Fruit fly (Drosophila melanogaster) whole organism, wandering third instar larva: ENCODE measurements around the gene CG4968.
A peak's percentile ranks its signal among the peaks of the same experiment; 100 is the strongest.

Experiments
- Abd-B ChIP-seq: fragments of >200 bp; optimal IDR thresholded peaks from 2 replicates; lab custom pipeline; 2017; ENCODE audit warnings: missing biosample characterization, missing genetic modification characterization
- CG9705 ChIP-seq: fragments of 200-800 bp; sonication (Bioruptor generic); optimal IDR thresholded peaks from 2 replicates; lab custom pipeline; 2018; ENCODE audit warnings: missing biosample characterization, mild to moderate bottlenecking, missing genetic modification characterization
- CrebA ChIP-seq: fragments of 200-800 bp; sonication (Bioruptor generic); optimal IDR thresholded peaks from 2 replicates; lab custom pipeline; 2016; ENCODE audit warnings: missing biosample characterization, mild to moderate bottlenecking, missing genetic modification characterization, borderline replicate concordance
- Dfd ChIP-seq: fragments of >200 bp; optimal IDR thresholded peaks from 2 replicates; lab custom pipeline; 2017; ENCODE audit warnings: missing biosample characterization, missing genetic modification characterization
- Dif ChIP-seq: fragments of 200-275, 200-300 bp; sonication (Bioruptor generic); optimal IDR thresholded peaks from 2 replicates; lab custom pipeline; 2018; ENCODE audit warnings: missing biosample characterization, missing genetic modification characterization; ENCODE audit not compliant: partially characterized antibody
- GATAd ChIP-seq: sonication (Bioruptor generic); optimal IDR thresholded peaks from 2 replicates; lab custom pipeline; 2016; ENCODE audit warnings: missing biosample characterization, missing genetic modification characterization
- HLH106 ChIP-seq: fragments of 200-800 bp; optimal IDR thresholded peaks from 3 replicates; lab custom pipeline; 2019; ENCODE audit warnings: missing biosample characterization, mild to moderate bottlenecking, missing genetic modification characterization, moderate library complexity
- Hnf4 ChIP-seq: fragments of 200-800 bp; sonication (Bioruptor generic); optimal IDR thresholded peaks from 2 replicates; lab custom pipeline; 2016; ENCODE audit warnings: missing biosample characterization, mild to moderate bottlenecking, missing genetic modification characterization
- Hr78 ChIP-seq: fragments of >200 bp; optimal IDR thresholded peaks from 2 replicates; lab custom pipeline; 2017; ENCODE audit warnings: missing biosample characterization, missing genetic modification characterization
- Hr83 ChIP-seq: fragments of 200-300 bp; sonication (Bioruptor generic); optimal IDR thresholded peaks from 2 replicates; lab custom pipeline; 2016; ENCODE audit warnings: missing biosample characterization, mild to moderate bottlenecking, missing genetic modification characterization, moderate library complexity; ENCODE audit not compliant: poor library complexity, severe bottlenecking
- Jra ChIP-seq: sonication (Bioruptor generic); optimal IDR thresholded peaks from 2 replicates; lab custom pipeline; 2016; ENCODE audit warnings: missing biosample characterization, missing genetic modification characterization
- Mio ChIP-seq: sonication (Bioruptor generic); optimal IDR thresholded peaks from 2 replicates; lab custom pipeline; 2016; ENCODE audit warnings: missing biosample characterization, missing genetic modification characterization
- Myc ChIP-seq: fragments of >200 bp; optimal IDR thresholded peaks from 2 replicates; lab custom pipeline; 2017
- N ChIP-seq: fragments of >200 bp; optimal IDR thresholded peaks from 2 replicates; lab custom pipeline; 2018; ENCODE audit warnings: missing biosample characterization, missing external identifiers, missing genetic modification characterization
- OdsH ChIP-seq: fragments of 200-800 bp; sonication (Bioruptor generic); optimal IDR thresholded peaks from 2 replicates; lab custom pipeline; 2016; ENCODE audit warnings: missing biosample characterization, mild to moderate bottlenecking, missing genetic modification characterization
- Rel ChIP-seq, 2 experiments: fragments of 200-800 bp; sonication (Bioruptor generic) in 1 of 2; optimal IDR thresholded peaks; 2 replicates in 1 of 2; 3 replicates in 1 of 2; lab custom pipeline; 2016 to 2019; ENCODE audit warnings: mild to moderate bottlenecking in 2 of 2, missing biosample characterization in 2 of 2, missing genetic modification characterization in 2 of 2, moderate library complexity in 1 of 2
- Sp1 ChIP-seq: fragments of 200-800 bp; sonication (Bioruptor generic); optimal IDR thresholded peaks from 3 replicates; lab custom pipeline; 2019; ENCODE audit warnings: missing biosample characterization, mild to moderate bottlenecking, missing genetic modification characterization, moderate library complexity
- Vsx2 ChIP-seq: fragments of 200-300, 225-300 bp; sonication (Bioruptor generic); optimal IDR thresholded peaks from 2 replicates; lab custom pipeline; 2018; ENCODE audit warnings: missing biosample characterization, missing genetic modification characterization; ENCODE audit not compliant: partially characterized antibody
- br ChIP-seq: fragments of 200-800 bp; sonication (Bioruptor generic); optimal IDR thresholded peaks from 2 replicates; lab custom pipeline; 2016; ENCODE audit warnings: missing biosample characterization, missing genetic modification characterization
- brk ChIP-seq: fragments of 200-800 bp; sonication (Bioruptor generic); optimal IDR thresholded peaks from 2 replicates; lab custom pipeline; 2016; ENCODE audit warnings: missing biosample characterization, mild to moderate bottlenecking, missing genetic modification characterization
- dl ChIP-seq, 2 experiments: fragments of 175-275, 200-275 bp in 1 of 2; fragments of 200-275 bp in 1 of 2; sonication (Bioruptor generic); optimal IDR thresholded peaks; lab custom pipeline; 2018; ENCODE audit warnings: mild to moderate bottlenecking in 2 of 2, missing biosample characterization in 2 of 2, missing genetic modification characterization in 2 of 2, moderate library complexity in 2 of 2; ENCODE audit not compliant: partially characterized antibody in 2 of 2, insufficient read depth in 1 of 2
- dmrt93B ChIP-seq: fragments of 200-800 bp; sonication (Bioruptor generic); optimal IDR thresholded peaks from 2 replicates; lab custom pipeline; 2018; ENCODE audit warnings: missing biosample characterization, mild to moderate bottlenecking, missing genetic modification characterization
- dsf ChIP-seq: sonication (Bioruptor generic); optimal IDR thresholded peaks from 2 replicates; lab custom pipeline; 2016; ENCODE audit warnings: missing biosample characterization, missing genetic modification characterization, borderline replicate concordance
- ey ChIP-seq: fragments of 200-800 bp; sonication (Bioruptor generic); optimal IDR thresholded peaks from 2 replicates; lab custom pipeline; 2016; ENCODE audit warnings: missing biosample characterization, missing genetic modification characterization
- foxo ChIP-seq, 2 experiments: fragments of 200-800 bp; sonication (Bioruptor generic); optimal IDR thresholded peaks; 2 replicates in 1 of 2; 3 replicates in 1 of 2; lab custom pipeline; 2016 to 2017; ENCODE audit warnings: missing biosample characterization in 2 of 2, missing genetic modification characterization in 2 of 2
- fru ChIP-seq: fragments of 200-800 bp; sonication (Bioruptor generic); optimal IDR thresholded peaks from 3 replicates; lab custom pipeline; 2016; ENCODE audit warnings: missing biosample characterization, mild to moderate bottlenecking, missing genetic modification characterization
- h ChIP-seq: fragments of 200-800 bp; sonication (Bioruptor generic); optimal IDR thresholded peaks from 3 replicates; lab custom pipeline; 2016; ENCODE audit warnings: missing biosample characterization, mild to moderate bottlenecking, missing genetic modification characterization
- jim ChIP-seq: fragments of 175-275, 200-325 bp; sonication (Bioruptor generic); optimal IDR thresholded peaks from 2 replicates; lab custom pipeline; 2016; ENCODE audit warnings: missing biosample characterization, mild to moderate bottlenecking, missing genetic modification characterization
- lola ChIP-seq: fragments of >200 bp; optimal IDR thresholded peaks from 2 replicates; lab custom pipeline; 2017; ENCODE audit warnings: missing biosample characterization, missing genetic modification characterization
- pan ChIP-seq: fragments of >200 bp; optimal IDR thresholded peaks from 2 replicates; lab custom pipeline; 2017
- psq ChIP-seq: fragments of 200-800 bp; sonication (Bioruptor generic); optimal IDR thresholded peaks from 3 replicates; lab custom pipeline; 2017; ENCODE audit warnings: missing biosample characterization, mild to moderate bottlenecking, missing genetic modification characterization, moderate library complexity
- rgr ChIP-seq: fragments of 200-800 bp; sonication (Bioruptor generic); optimal IDR thresholded peaks from 3 replicates; lab custom pipeline; 2016; ENCODE audit warnings: missing biosample characterization, mild to moderate bottlenecking, missing genetic modification characterization
- sage ChIP-seq: fragments of 200-800 bp; sonication (Bioruptor generic); optimal IDR thresholded peaks from 2 replicates; lab custom pipeline; 2016; ENCODE audit warnings: missing biosample characterization, mild to moderate bottlenecking, missing genetic modification characterization
- sv ChIP-seq: fragments of 200-800 bp; sonication (Bioruptor generic); optimal IDR thresholded peaks from 3 replicates; lab custom pipeline; 2016; ENCODE audit warnings: missing biosample characterization, missing genetic modification characterization
- tai ChIP-seq: sonication (Bioruptor generic); optimal IDR thresholded peaks from 2 replicates; lab custom pipeline; 2016; ENCODE audit warnings: missing biosample characterization, missing genetic modification characterization
- usp ChIP-seq: fragments of >200 bp; optimal IDR thresholded peaks from 2 replicates; lab custom pipeline; 2017; ENCODE audit warnings: missing biosample characterization, missing genetic modification characterization
- woc ChIP-seq: sonication (Bioruptor generic); optimal IDR thresholded peaks from 2 replicates; lab custom pipeline; 2016; ENCODE audit warnings: missing biosample characterization, mild to moderate bottlenecking, missing genetic modification characterization

Gene CG4968

DNA sequence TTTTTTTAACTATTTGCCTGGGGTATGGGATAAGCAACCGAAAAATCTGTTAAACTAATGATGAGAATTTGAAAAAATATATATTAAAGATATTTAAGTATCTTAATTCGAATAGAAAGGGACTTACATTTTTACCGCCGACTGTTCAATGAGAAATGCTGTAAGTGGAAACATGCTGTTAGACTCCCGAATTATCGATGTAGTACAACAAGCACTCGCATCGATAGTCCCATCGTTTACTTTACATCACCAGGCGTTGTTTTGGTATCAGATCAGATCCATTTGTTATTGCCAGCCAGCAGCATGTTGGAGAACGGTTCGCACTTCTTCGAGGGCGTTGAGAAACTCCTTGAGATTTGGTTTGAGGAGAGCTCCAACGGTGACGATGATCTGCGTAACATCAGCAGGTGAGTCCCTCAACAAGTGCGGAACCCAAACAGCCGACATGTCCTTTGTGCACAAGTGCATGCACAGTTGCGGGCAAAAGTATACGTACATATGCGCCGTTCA is 32.5 kb downstream of the CG4968 start, which contains the start of gene SamDC:
Gene SamDC, plus strand, starts transcription at position 246 of the 510 bp plus-strand sequence.
- TF ChIP-seq ey (GFP tag; lab: Kevin White, UChicago), result no peak
- no peak for TF ChIP-seq psq
- TF ChIP-seq Rel (GFP tag; optimal IDR thresholded peaks at IDR 0.05; lab: Kevin White, UChicago), result no peak
- peak; percentile 19 for TF ChIP-seq Rel (tag; optimal IDR thresholded peaks at IDR 0.05; lab: Kevin White, UChicago)
- no peak for TF ChIP-seq pan (lab: Kevin White, UChicago)
- TF ChIP-seq sv (GFP tag; lab: Kevin White, UChicago), result peak; percentile 4
- peak; percentile 48 for TF ChIP-seq rgr (GFP tag; lab: Kevin White, UChicago)
- peak; percentile 19 for TF ChIP-seq Sp1 (GFP tag; lab: Kevin White, UChicago)
- TF ChIP-seq HLH106 (tag; lab: Kevin White, UChicago), result peak; percentile 20
- no peak for TF ChIP-seq dsf
- TF ChIP-seq Hr83, result peak; percentile 71
- no peak for TF ChIP-seq Jra (GFP tag; lab: Kevin White, UChicago)
- TF ChIP-seq N (GFP tag; lab: Kevin White, UChicago), result peak; percentile 97
- peak; percentile 76 for TF ChIP-seq woc (GFP tag; lab: Kevin White, UChicago)
- no peak for TF ChIP-seq Mio
- no peak for TF ChIP-seq tai (GFP tag; lab: Kevin White, UChicago)
- peak; percentile 30 for TF ChIP-seq sage
- peak; percentile 46 for TF ChIP-seq h (GFP tag; lab: Kevin White, UChicago)
- TF ChIP-seq dl (GFP tag; optimal IDR thresholded peaks at IDR 0.05; lab: Kevin White, UChicago; ENCODE audit: insufficient read depth in 1 of 2, partially characterized antibody in 2 of 2), result no peak
- no peak for TF ChIP-seq lola (GFP tag; lab: Kevin White, UChicago)
- TF ChIP-seq CrebA (GFP tag; lab: Kevin White, UChicago), result no peak
- TF ChIP-seq GATAd (GFP tag; lab: Kevin White, UChicago), result no peak
- TF ChIP-seq jim (GFP tag; lab: Kevin White, UChicago), result no peak
- TF ChIP-seq br, result no peak
- peak in 1 of 2 experiments; percentile 57 for TF ChIP-seq foxo (GFP tag; optimal IDR thresholded peaks at IDR 0.05; lab: Kevin White, UChicago)
- no peak for TF ChIP-seq brk
- TF ChIP-seq OdsH (GFP tag; lab: Kevin White, UChicago), result peak; percentile 24
- no peak for TF ChIP-seq fru (GFP tag; lab: Kevin White, UChicago)
- TF ChIP-seq Vsx2 (GFP tag; lab: Kevin White, UChicago), result no peak
- no peak for TF ChIP-seq Myc
- TF ChIP-seq dmrt93B (GFP tag; lab: Kevin White, UChicago), result no peak
- TF ChIP-seq Dfd, result no peak
- peak; percentile 28 for TF ChIP-seq Hnf4 (GFP tag; lab: Kevin White, UChicago)
- TF ChIP-seq Hr78 (GFP tag; lab: Kevin White, UChicago), result peak; percentile 78
- TF ChIP-seq Abd-B (GFP tag; lab: Kevin White, UChicago), result no peak

DNA sequence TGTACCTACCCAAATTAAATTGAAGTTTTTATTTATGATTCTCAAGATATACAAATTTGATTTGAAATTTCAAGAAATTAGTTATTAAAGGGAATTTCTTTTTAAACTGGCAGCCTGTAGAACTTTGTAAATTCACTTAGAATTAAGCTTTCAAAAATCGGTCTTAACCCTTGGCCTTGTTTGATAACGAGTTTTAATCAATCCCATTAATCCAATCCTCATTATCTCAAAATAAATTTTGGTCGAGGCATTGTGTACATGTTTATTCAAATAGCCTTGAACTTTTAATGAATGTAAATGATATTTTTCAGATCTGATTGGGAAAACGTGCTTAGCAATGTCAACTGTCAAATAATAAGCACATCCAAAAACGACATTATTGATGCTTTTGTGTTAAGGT is 33.1 kb downstream of the CG4968 start:
- TF ChIP-seq lola (GFP tag; lab: Kevin White, UChicago) (no peak), pan (lab: Kevin White, UChicago) (no peak), Dfd (no peak), HLH106 (tag; lab: Kevin White, UChicago) (no peak), sv (GFP tag; lab: Kevin White, UChicago) (no peak), dl (GFP tag; optimal IDR thresholded peaks at IDR 0.05; lab: Kevin White, UChicago; ENCODE audit: insufficient read depth in 1 of 2, partially characterized antibody in 2 of 2) (no peak), dsf (no peak), Vsx2 (GFP tag; lab: Kevin White, UChicago) (no peak), Sp1 (GFP tag; lab: Kevin White, UChicago) (no peak), Hnf4 (GFP tag; lab: Kevin White, UChicago) (no peak), usp (GFP tag; lab: Kevin White, UChicago) (no peak), br (no peak), foxo (GFP tag; optimal IDR thresholded peaks at IDR 0.05; lab: Kevin White, UChicago) (no peak), sage (no peak)

DNA sequence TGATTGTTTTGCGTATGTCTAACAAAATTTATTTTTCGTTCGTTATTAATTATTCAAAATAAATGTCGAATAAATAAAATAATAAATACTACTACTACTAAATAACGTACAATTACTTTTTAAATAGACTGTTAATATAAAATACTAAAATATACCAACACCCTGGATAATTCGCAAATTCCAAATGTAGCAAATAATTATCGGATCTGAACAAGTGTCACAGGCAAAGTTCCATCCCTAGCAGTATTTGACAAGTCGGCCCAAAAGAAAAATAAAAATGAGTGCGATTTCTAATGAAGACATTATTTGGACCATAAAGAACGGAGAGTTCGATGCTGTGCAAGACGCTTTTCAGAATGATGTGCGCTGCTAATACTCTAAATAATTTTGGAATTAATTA is 34.7 kb downstream of the CG4968 start, which contains the start of gene CG31715:
Gene CG31715, plus strand, starts transcription at position 212 of the 400 bp plus-strand sequence.
- TF ChIP-seq Sp1 (GFP tag; lab: Kevin White, UChicago) (no peak), dsf (peak; percentile 9), sage (no peak), dl (GFP tag; optimal IDR thresholded peaks at IDR 0.05; lab: Kevin White, UChicago; ENCODE audit: insufficient read depth in 1 of 2, partially characterized antibody in 2 of 2) (no peak), OdsH (GFP tag; lab: Kevin White, UChicago) (no peak), Jra (GFP tag; lab: Kevin White, UChicago) (no peak), foxo (GFP tag; optimal IDR thresholded peaks at IDR 0.05; lab: Kevin White, UChicago) (peak in 1 of 2 experiments; percentile 48), woc (GFP tag; lab: Kevin White, UChicago) (peak; percentile 35), Dfd (no peak), ey (GFP tag; lab: Kevin White, UChicago) (peak; percentile 9), Mio (no peak), pan (lab: Kevin White, UChicago) (no peak), GATAd (GFP tag; lab: Kevin White, UChicago) (no peak), dmrt93B (GFP tag; lab: Kevin White, UChicago) (no peak), HLH106 (tag; lab: Kevin White, UChicago) (peak; percentile 6), tai (GFP tag; lab: Kevin White, UChicago) (no peak), Dif (GFP tag; lab: Kevin White, UChicago) (no peak), Hr83 (peak; percentile 32), brk (peak; percentile 60), lola (GFP tag; lab: Kevin White, UChicago) (no peak), N (GFP tag; lab: Kevin White, UChicago) (no peak), Abd-B (GFP tag; lab: Kevin White, UChicago) (no peak), CG9705 (GFP tag; lab: Kevin White, UChicago) (no peak), Hnf4 (GFP tag; lab: Kevin White, UChicago) (peak; percentile 21), Rel (GFP tag; optimal IDR thresholded peaks at IDR 0.05; lab: Kevin White, UChicago) (no peak), Rel (tag; optimal IDR thresholded peaks at IDR 0.05; lab: Kevin White, UChicago) (no peak), usp (GFP tag; lab: Kevin White, UChicago) (no peak), br (no peak), Hr78 (GFP tag; lab: Kevin White, UChicago) (no peak), h (GFP tag; lab: Kevin White, UChicago) (peak; percentile 20), Vsx2 (GFP tag; lab: Kevin White, UChicago) (no peak), sv (GFP tag; lab: Kevin White, UChicago) (no peak), psq (peak; percentile 13), Myc (no peak)
